Worm (Caenorhabditis elegans): ENCODE results near the gene C17C3.6.

DNA sequence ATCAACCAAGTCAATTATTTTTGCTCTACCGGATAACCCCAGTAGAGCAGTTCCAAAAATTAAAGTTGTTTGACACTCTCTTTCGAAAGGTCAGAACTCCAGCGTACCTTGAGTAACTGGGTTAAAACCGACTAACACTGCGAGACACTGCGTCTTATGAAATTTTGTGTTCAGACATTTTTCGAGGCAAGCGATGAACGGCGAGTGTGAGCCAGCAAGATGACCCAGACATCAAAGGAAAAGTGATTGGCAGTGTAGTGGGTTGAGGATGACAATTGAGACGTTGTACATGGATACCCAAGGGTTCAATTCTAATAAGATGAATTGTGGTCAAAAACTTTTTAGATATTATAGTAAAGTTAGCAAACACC is 5.7 kb upstream of the C17C3.6 start:
- TF ChIP-seq hmbx-1 (tag; optimal IDR thresholded peaks at IDR 0.05) (no peak), ama-1 (optimal IDR thresholded peaks at IDR 0.05) (no peak), B0310.2 (tag; optimal IDR thresholded peaks at IDR 0.05) (no peak), ceh-13 (GFP tag; optimal IDR thresholded peaks at IDR 0.05) (no peak), tbx-37 (GFP tag; conservative IDR thresholded peaks at IDR 0.05) (no peak), aly-1 (tag; optimal IDR thresholded peaks at IDR 0.05) (no peak), scrt-1 (GFP tag; IDR thresholded peaks at IDR 0.05) (no peak), pes-1 (GFP tag; IDR thresholded peaks at IDR 0.05) (no peak)

Data from whole organism, early embryonic.